Worm (Caenorhabditis elegans): ENCODE data around the gene F56D6.23.

F56D6.23 gene

ce11 chrIV:3899719-3900554, 18.3 kb upstream of the F56D6.23 start, which contains the start of gene srz-62 (continued):
- no peak for TF ChIP-seq pag-3 (tag; optimal IDR thresholded peaks at IDR 0.05; ENCODE audit: borderline replicate concordance, insufficient read depth)
- no peak for TF ChIP-seq blmp-1 (tag; optimal IDR thresholded peaks at IDR 0.05)
- TF ChIP-seq hlh-4 (tag; optimal IDR thresholded peaks at IDR 0.05), result no peak
- no peak for TF ChIP-seq dsc-1 (tag; optimal IDR thresholded peaks at IDR 0.05)
- TF ChIP-seq aha-1 (tag; optimal IDR thresholded peaks at IDR 0.05), result no peak
- no peak for TF ChIP-seq snpc-4 (tag; optimal IDR thresholded peaks at IDR 0.05)
- TF ChIP-seq ceh-8 (GFP tag; optimal IDR thresholded peaks at IDR 0.05), result no peak
- no peak for TF ChIP-seq mep-1 (tag; optimal IDR thresholded peaks at IDR 0.05)
- TF ChIP-seq dpl-1 (GFP tag; optimal IDR thresholded peaks at IDR 0.05), result no peak
- no peak for TF ChIP-seq lin-13 (GFP tag; optimal IDR thresholded peaks at IDR 0.05)
- TF ChIP-seq sptf-1 (tag; optimal IDR thresholded peaks at IDR 0.05), result no peak
- no peak for TF ChIP-seq unc-62 (GFP tag; optimal IDR thresholded peaks at IDR 0.05)
- no peak for TF ChIP-seq snu-23 (GFP tag; optimal IDR thresholded peaks at IDR 0.05)
- no peak for TF ChIP-seq unc-86 (tag; optimal IDR thresholded peaks at IDR 0.05)
- TF ChIP-seq elt-2 (tag; optimal IDR thresholded peaks at IDR 0.05), result peak; percentile 100
- no peak for TF ChIP-seq lin-15B (tag; optimal IDR thresholded peaks at IDR 0.05)
- TF ChIP-seq egl-27 (tag; optimal IDR thresholded peaks at IDR 0.05), result peak in 1 of 2 experiments; percentile 23
- TF ChIP-seq ceh-88 (GFP tag; IDR thresholded peaks at IDR 0.05), result no peak
- TF ChIP-seq nhr-11 (tag; optimal IDR thresholded peaks at IDR 0.05), result no peak
- TF ChIP-seq alr-1 (tag; optimal IDR thresholded peaks at IDR 0.05; ENCODE audit: borderline replicate concordance), result no peak
- no peak for TF ChIP-seq skn-1 (tag; optimal IDR thresholded peaks at IDR 0.05)
- TF ChIP-seq lin-39 (tag; optimal IDR thresholded peaks at IDR 0.05), result no peak
- no peak for TF ChIP-seq fkh-10 (GFP tag; optimal IDR thresholded peaks at IDR 0.05)
- TF ChIP-seq nhr-12 (tag; optimal IDR thresholded peaks at IDR 0.05), result no peak
- TF ChIP-seq ztf-11 (tag; optimal IDR thresholded peaks at IDR 0.05), result no peak
- TF ChIP-seq nhr-76 (tag; optimal IDR thresholded peaks at IDR 0.05), result no peak
- TF ChIP-seq elt-3 (tag; optimal IDR thresholded peaks at IDR 0.05), result no peak
- no peak for TF ChIP-seq C16A3.4 (tag; optimal IDR thresholded peaks at IDR 0.05)
- TF ChIP-seq vab-15 (tag; optimal IDR thresholded peaks at IDR 0.05), result no peak
- TF ChIP-seq swsn-7 (tag; optimal IDR thresholded peaks at IDR 0.05), result no peak
- TF ChIP-seq fkh-8 (tag; optimal IDR thresholded peaks at IDR 0.05), result no peak
- no peak for TF ChIP-seq aly-2 (tag; optimal IDR thresholded peaks at IDR 0.05)
- no peak for TF ChIP-seq mdl-1 (tag; optimal IDR thresholded peaks at IDR 0.05)
- TF ChIP-seq irx-1 (tag; optimal IDR thresholded peaks at IDR 0.05), result no peak
- no peak for TF ChIP-seq sox-4 (tag; optimal IDR thresholded peaks at IDR 0.05)
- TF ChIP-seq mef-2 (tag; optimal IDR thresholded peaks at IDR 0.05), result no peak
- peak; percentile 40 for TF ChIP-seq nhr-90 (tag; optimal IDR thresholded peaks at IDR 0.05; ENCODE audit: poor library complexity)
- no peak for TF ChIP-seq rnt-1 (tag; optimal IDR thresholded peaks at IDR 0.05)
- TF ChIP-seq tbx-2 (tag; optimal IDR thresholded peaks at IDR 0.05), result no peak
- no peak for TF ChIP-seq fos-1 (tag; optimal IDR thresholded peaks at IDR 0.05)
- TF ChIP-seq isw-1 (GFP tag; IDR thresholded peaks at IDR 0.05), result no peak
- TF ChIP-seq nhr-19 (GFP tag; conservative IDR thresholded peaks at IDR 0.05), result no peak
- TF ChIP-seq nhr-71 (tag; optimal IDR thresholded peaks at IDR 0.05), result no peak
- no peak for TF ChIP-seq efl-3 (GFP tag; optimal IDR thresholded peaks at IDR 0.05)
- no peak for TF ChIP-seq nhr-237 (tag; optimal IDR thresholded peaks at IDR 0.05)
- no peak for TF ChIP-seq nhr-28 (tag; optimal IDR thresholded peaks at IDR 0.05)
- TF ChIP-seq pqm-1 (tag; optimal IDR thresholded peaks at IDR 0.05), result peak; percentile 100
- TF ChIP-seq zip-4 (GFP tag; optimal IDR thresholded peaks at IDR 0.05), result no peak
- TF ChIP-seq pax-3 (tag; optimal IDR thresholded peaks at IDR 0.05), result peak; percentile 68
- TF ChIP-seq C04F5.9 (tag; optimal IDR thresholded peaks at IDR 0.05), result no peak
- peak in 1 of 2 experiments; percentile 61 for TF ChIP-seq lsy-2 (tag; optimal IDR thresholded peaks at IDR 0.05)
- no peak for TF ChIP-seq ztf-4 (tag; optimal IDR thresholded peaks at IDR 0.05)
